Worm (Caenorhabditis elegans): ENCODE measurements around the gene F26C11.4.

F26C11.4 gene

ce11 chrII:9914999-9915398 is 1.1 kb downstream of the F26C11.4 start, which contains the start of gene F26C11.3:
F26C11.3 (minus strand) TSS chrII:9915099.
- TF ChIP-seq madf-5 (GFP tag; IDR thresholded peaks at IDR 0.05) (no peak), dpl-1 (GFP tag; optimal IDR thresholded peaks at IDR 0.05) (no peak), nhr-237 (tag; optimal IDR thresholded peaks at IDR 0.05) (no peak), gei-8 (GFP tag; optimal IDR thresholded peaks at IDR 0.05) (no peak), lin-13 (GFP tag; optimal IDR thresholded peaks at IDR 0.05) (no peak), ZK546.5 (tag; optimal IDR thresholded peaks at IDR 0.05) (no peak), ztf-11 (tag; optimal IDR thresholded peaks at IDR 0.05) (no peak), tra-1 (GFP tag; IDR thresholded peaks at IDR 0.05) (no peak), rbr-2 (tag; optimal IDR thresholded peaks at IDR 0.05) (no peak), ceh-62 (tag; optimal IDR thresholded peaks at IDR 0.05) (no peak), nhr-11 (tag; optimal IDR thresholded peaks at IDR 0.05) (no peak), Y48G9A.11 (GFP tag; IDR thresholded peaks at IDR 0.05) (no peak), arid-1 (GFP tag; conservative IDR thresholded peaks at IDR 0.05) (no peak), snpc-4 (tag; optimal IDR thresholded peaks at IDR 0.05) (no peak), lsy-2 (tag; optimal IDR thresholded peaks at IDR 0.05) (no peak), nhr-6 (tag; optimal IDR thresholded peaks at IDR 0.05) (no peak)

ce11 chrII:9904459-9904858 is 11.6 kb downstream of the F26C11.4 start:
- TF ChIP-seq ZK337.2 (GFP tag; IDR thresholded peaks at IDR 0.05) = no peak
- TF ChIP-seq unc-62 (GFP tag; optimal IDR thresholded peaks at IDR 0.05 in 1 of 2) = peak in 1 of 2 experiments; percentile 97
- no peak for TF ChIP-seq unc-62 (tag; optimal IDR thresholded peaks at IDR 0.05)

- TF ChIP-seq pqm-1 (tag; optimal IDR thresholded peaks at IDR 0.05) (no peak), jun-1 (tag; optimal IDR thresholded peaks at IDR 0.05) (no peak), nhr-102 (tag; optimal IDR thresholded peaks at IDR 0.05) (no peak), fos-1 (tag; optimal IDR thresholded peaks at IDR 0.05) (no peak), T20F7.1 (GFP tag; optimal IDR thresholded peaks at IDR 0.05) (no peak), ceh-20 (GFP tag; IDR thresholded peaks at IDR 0.05) (no peak), lsy-2 (tag; optimal IDR thresholded peaks at IDR 0.05) (no peak), set-16 (GFP tag; IDR thresholded peaks at IDR 0.05) (no peak), php-3 (GFP tag; IDR thresholded peaks at IDR 0.05) (no peak), egl-27 (tag; optimal IDR thresholded peaks at IDR 0.05) (no peak), lin-29 (GFP tag; IDR thresholded peaks at IDR 0.05) (no peak), sdz-12 (GFP tag; optimal IDR thresholded peaks at IDR 0.05) (no peak), ceh-32 (tag; optimal IDR thresholded peaks at IDR 0.05; ENCODE audit: poor library complexity) (no peak), F37D6.2 (tag; optimal IDR thresholded peaks at IDR 0.05) (no peak), nhr-237 (tag; optimal IDR thresholded peaks at IDR 0.05) (no peak), snpc-1.2 (GFP tag; IDR thresholded peaks at IDR 0.05) (no peak), lin-1 (GFP tag; IDR thresholded peaks at IDR 0.05) (no peak)
Measured at ce11 chrII:9900276-9900675, 15.8 kb downstream of the F26C11.4 start, which contains the start of gene unc-4. unc-4 (minus strand) TSS chrII:9900376.

ce11 chrII:9898744-9899143 is 17.3 kb downstream of the F26C11.4 start:
- TF ChIP-seq aha-1 (tag) (peak; percentile 91), F37D6.2 (tag; optimal IDR thresholded peaks at IDR 0.05) (no peak)

ce11 chrII:9895173-9895572 is 20.9 kb downstream of the F26C11.4 start:
- TF ChIP-seq T26A8.4 (GFP tag; IDR thresholded peaks at IDR 0.05) (no peak), daf-16 (GFP tag; optimal IDR thresholded peaks at IDR 0.05) (no peak), daf-16 (tag; optimal IDR thresholded peaks at IDR 0.05) (peak; percentile 65), egl-43 (GFP tag; IDR thresholded peaks at IDR 0.05) (no peak), cey-2 (tag; optimal IDR thresholded peaks at IDR 0.05; ENCODE audit: borderline replicate concordance, insufficient read depth) (no peak), hmg-1.1 (GFP tag; IDR thresholded peaks at IDR 0.05) (no peak), unc-62 (GFP tag; optimal IDR thresholded peaks at IDR 0.05 in 1 of 2) (no peak), unc-62 (tag; optimal IDR thresholded peaks at IDR 0.05) (no peak), lir-3 (tag; optimal IDR thresholded peaks at IDR 0.05) (no peak), dve-1 (tag; optimal IDR thresholded peaks at IDR 0.05; ENCODE audit: insufficient read depth) (peak; percentile 53), php-3 (GFP tag; IDR thresholded peaks at IDR 0.05) (peak; percentile 95), jun-1 (tag; optimal IDR thresholded peaks at IDR 0.05) (no peak), lsy-2 (tag; optimal IDR thresholded peaks at IDR 0.05) (no peak), nhr-48 (tag; optimal IDR thresholded peaks at IDR 0.05) (no peak), dmd-6 (GFP tag; IDR thresholded peaks at IDR 0.05) (peak; percentile 47), F26F4.8 (GFP tag; conservative IDR thresholded peaks at IDR 0.05) (no peak), snpc-4 (tag; optimal IDR thresholded peaks at IDR 0.05) (no peak), sdz-12 (GFP tag; optimal IDR thresholded peaks at IDR 0.05) (no peak)
